Fruit fly (Drosophila melanogaster) whole organism, embryonic: ENCODE measurements around the gene Cep135.

Source experiments
- Asciz ChIP-seq: fragments of 200-800 bp; sonication (Bioruptor generic); optimal IDR thresholded peaks from 2 replicates; lab custom pipeline; 2017; ENCODE audit warnings: missing biosample characterization, mild to moderate bottlenecking, missing genetic modification characterization, missing genetic modification reagents
- Blimp-1 ChIP-seq: fragments of 200-800 bp; sonication (Bioruptor generic); optimal IDR thresholded peaks from 3 replicates; lab custom pipeline; 2018; ENCODE audit warnings: missing biosample characterization, missing genetic modification characterization, mild to moderate bottlenecking, moderate library complexity, missing genetic modification reagents
- CG10209 ChIP-seq: fragments of 200-800 bp; sonication (Bioruptor generic); optimal IDR thresholded peaks from 3 replicates; lab custom pipeline; 2017; ENCODE audit warnings: missing biosample characterization, mild to moderate bottlenecking, missing genetic modification characterization, missing genetic modification reagents
- CG11247 ChIP-seq: fragments of 200-800 bp; sonication (Bioruptor generic); IDR thresholded peaks from 2 replicates; pipeline ENCODE4 v1.3.6; 2022; ENCODE audit warnings: missing biosample characterization, missing genetic modification characterization
- CG13287 ChIP-seq: fragments of 200-800 bp; sonication (Bioruptor generic); IDR thresholded peaks from 2 replicates; pipeline ENCODE4 v1.3.6; 2022; ENCODE audit warnings: missing biosample characterization, missing genetic modification characterization; ENCODE audit not compliant: partially characterized antibody
- CG14014 ChIP-seq: fragments of 200-800 bp; sonication (Bioruptor generic); IDR thresholded peaks from 2 replicates; pipeline ENCODE4 v1.3.6; 2022; ENCODE audit warnings: missing biosample characterization, missing genetic modification characterization
- CG17186 ChIP-seq: fragments of 200-800 bp; sonication (Bioruptor generic); optimal IDR thresholded peaks from 3 replicates; lab custom pipeline; 2017; ENCODE audit warnings: missing biosample characterization, missing genetic modification reagents, missing genetic modification characterization
- CG18619 ChIP-seq: fragments of 200-800 bp; sonication (Bioruptor generic); optimal IDR thresholded peaks from 3 replicates; lab custom pipeline; 2017; ENCODE audit warnings: missing biosample characterization, mild to moderate bottlenecking, missing genetic modification characterization
- CG30431 ChIP-seq: fragments of 200-800 bp; sonication (Bioruptor generic); optimal IDR thresholded peaks from 2 replicates; lab custom pipeline; 2017; ENCODE audit warnings: missing biosample characterization, missing genetic modification characterization
- CG34422 ChIP-seq: fragments of 200-800 bp; sonication (Bioruptor generic); IDR thresholded peaks from 3 replicates; pipeline ENCODE4 v1.3.6; 2022; ENCODE audit warnings: missing biosample characterization, missing genetic modification characterization
- CG4328 ChIP-seq: fragments of 200-800 bp; sonication (Bioruptor generic); optimal IDR thresholded peaks from 3 replicates; lab custom pipeline; 2017; ENCODE audit warnings: missing biosample characterization, missing genetic modification reagents, missing genetic modification characterization
- CG4617 ChIP-seq: fragments of 200-800 bp; sonication (Bioruptor generic); optimal IDR thresholded peaks from 3 replicates; lab custom pipeline; 2016; ENCODE audit warnings: missing biosample characterization, missing genetic modification characterization, borderline replicate concordance
- CG5245 ChIP-seq: fragments of 200-800 bp; sonication (Bioruptor generic); optimal IDR thresholded peaks from 3 replicates; lab custom pipeline; 2016; ENCODE audit warnings: missing biosample characterization, missing genetic modification characterization
- CG6683 ChIP-seq: fragments of 200-800 bp; sonication (Bioruptor generic); optimal IDR thresholded peaks from 2 replicates; lab custom pipeline; 2017; ENCODE audit warnings: missing biosample characterization, mild to moderate bottlenecking, missing genetic modification characterization, missing genetic modification reagents
- CG6765 ChIP-seq: fragments of 200-800 bp; sonication (Bioruptor generic); optimal IDR thresholded peaks from 3 replicates; lab custom pipeline; 2017; ENCODE audit warnings: missing biosample characterization, mild to moderate bottlenecking, missing genetic modification characterization
- CG7372 ChIP-seq: fragments of 200-800 bp; sonication (Bioruptor generic); IDR thresholded peaks from 2 replicates; pipeline ENCODE4 v1.3.6; 2022; ENCODE audit warnings: missing biosample characterization, missing genetic modification characterization
- Dip3 ChIP-seq: fragments of 200-800 bp; sonication (Bioruptor generic); optimal IDR thresholded peaks from 3 replicates; lab custom pipeline; 2016; ENCODE audit warnings: missing biosample characterization, missing genetic modification characterization
- Dref ChIP-seq: fragments of 200-800 bp; sonication (Bioruptor generic); IDR thresholded peaks from 2 replicates; pipeline ENCODE4 v1.3.6; 2022; ENCODE audit warnings: missing biosample characterization, missing genetic modification characterization
- ERR ChIP-seq: fragments of 200-800 bp; sonication (Bioruptor generic); optimal IDR thresholded peaks from 2 replicates; lab custom pipeline; 2016; ENCODE audit warnings: missing biosample characterization, missing genetic modification characterization
- Ets65A ChIP-seq: fragments of 200-800 bp; sonication (Bioruptor generic); peaks from one replicate; lab custom pipeline; 2016; ENCODE audit warnings: missing biosample characterization, missing genetic modification characterization
- Hand ChIP-seq: fragments of 200-800 bp; sonication (Bioruptor generic); optimal IDR thresholded peaks from 2 replicates; lab custom pipeline; 2017; ENCODE audit warnings: mild to moderate bottlenecking, missing biosample characterization, missing genetic modification reagents, missing genetic modification characterization
- Lim3 ChIP-seq: fragments of 200-800 bp; sonication (Bioruptor generic); IDR thresholded peaks from 2 replicates; pipeline ENCODE4 v1.3.6; 2022; ENCODE audit warnings: missing biosample characterization, missing genetic modification characterization
- Sox102F ChIP-seq: fragments of 200-800 bp; sonication (Bioruptor generic); optimal IDR thresholded peaks from 2 replicates; lab custom pipeline; 2018; ENCODE audit warnings: missing biosample characterization, mild to moderate bottlenecking, missing genetic modification characterization, moderate library complexity
- Spps ChIP-seq: fragments of 200-800 bp; sonication (Bioruptor generic); optimal IDR thresholded peaks from 2 replicates; lab custom pipeline; 2018; ENCODE audit warnings: missing biosample characterization, mild to moderate bottlenecking, missing genetic modification characterization
- Ssrp ChIP-seq: fragments of 200-800 bp; sonication (Bioruptor generic); optimal IDR thresholded peaks from 2 replicates; lab custom pipeline; 2018; ENCODE audit warnings: missing biosample characterization, mild to moderate bottlenecking, missing genetic modification characterization, moderate library complexity
- Taf1 ChIP-seq: fragments of 200-800 bp; sonication (Bioruptor generic); IDR thresholded peaks from 2 replicates; pipeline ENCODE4 v1.3.6; 2022; ENCODE audit warnings: missing biosample characterization, missing genetic modification characterization
- Tbp ChIP-seq: fragments of >200 bp; optimal IDR thresholded peaks from 2 replicates; lab custom pipeline; 2018; ENCODE audit warnings: missing biosample characterization, missing genetic modification characterization
- Trl ChIP-seq, 3 experiments: fragments of >200 bp in 2 of 3; fragments of 200-800 bp in 1 of 3; sonication (Bioruptor generic) in 1 of 3; optimal IDR thresholded peaks; 2 replicates in 1 of 3; 3 replicates in 2 of 3; lab custom pipeline; 2016 to 2017; ENCODE audit warnings: missing biosample characterization in 1 of 3, missing genetic modification characterization in 1 of 3
- Vsx1 ChIP-seq: fragments of 200-800 bp; sonication (Bioruptor generic); optimal IDR thresholded peaks from 2 replicates; lab custom pipeline; 2017; ENCODE audit warnings: missing biosample characterization, mild to moderate bottlenecking, missing genetic modification characterization, missing genetic modification reagents
- al ChIP-seq: fragments of 200-800 bp; sonication (Bioruptor generic); IDR thresholded peaks from 2 replicates; pipeline ENCODE4 v1.3.6; 2022; ENCODE audit warnings: missing biosample characterization, missing genetic modification characterization
- bbx ChIP-seq: fragments of 200-800 bp; sonication (Bioruptor generic); IDR thresholded peaks from 2 replicates; pipeline ENCODE4 v1.3.6; 2022; ENCODE audit warnings: missing biosample characterization, missing genetic modification characterization; ENCODE audit not compliant: partially characterized antibody
- cg ChIP-seq: fragments of 200-800 bp; sonication (Bioruptor generic); optimal IDR thresholded peaks from 3 replicates; lab custom pipeline; 2019; ENCODE audit warnings: missing biosample characterization, mild to moderate bottlenecking, missing genetic modification characterization, moderate library complexity
- chif ChIP-seq, 2 experiments: fragments of 200-800 bp; sonication (Bioruptor generic); optimal IDR thresholded peaks; 3 replicates each; lab custom pipeline; 2016; ENCODE audit warnings: missing biosample characterization in 2 of 2, missing genetic modification characterization in 2 of 2
- corto ChIP-seq: fragments of 200-800 bp; sonication (Bioruptor generic); optimal IDR thresholded peaks from 2 replicates; lab custom pipeline; 2016; ENCODE audit warnings: missing biosample characterization, mild to moderate bottlenecking, missing genetic modification characterization, moderate library complexity
- da ChIP-seq: fragments of 200-800 bp; sonication (Bioruptor generic); optimal IDR thresholded peaks from 2 replicates; lab custom pipeline; 2016; ENCODE audit warnings: missing biosample characterization, missing genetic modification characterization
- ewg ChIP-seq: fragments of 200-800 bp; sonication (Bioruptor generic); optimal IDR thresholded peaks from 3 replicates; lab custom pipeline; 2017; ENCODE audit warnings: mild to moderate bottlenecking, missing biosample characterization, missing genetic modification reagents, missing genetic modification characterization
- hth ChIP-seq: fragments of >200 bp; optimal IDR thresholded peaks from 2 replicates; lab custom pipeline; 2017; ENCODE audit warnings: inconsistent platforms
- ind ChIP-seq: fragments of 200-800 bp; sonication (Bioruptor generic); optimal IDR thresholded peaks from 3 replicates; lab custom pipeline; 2016; ENCODE audit warnings: missing biosample characterization, missing genetic modification characterization
- inv ChIP-seq: fragments of 200-800 bp; sonication (Bioruptor generic); IDR thresholded peaks from 2 replicates; pipeline ENCODE4 v1.3.6; 2022; ENCODE audit warnings: missing biosample characterization, missing genetic modification characterization; ENCODE audit not compliant: partially characterized antibody
- jigr1 ChIP-seq: fragments of 200-800 bp; sonication (Bioruptor generic); IDR thresholded peaks from 3 replicates; pipeline ENCODE4 v1.3.6; 2022; ENCODE audit warnings: missing biosample characterization, missing genetic modification characterization
- kay ChIP-seq: fragments of 200-800 bp; sonication (Bioruptor generic); optimal IDR thresholded peaks from 2 replicates; lab custom pipeline; 2016; ENCODE audit warnings: missing biosample characterization, missing genetic modification characterization
- lmd ChIP-seq: fragments of 200-800 bp; sonication (Bioruptor generic); IDR thresholded peaks from 2 replicates; pipeline ENCODE4 v1.3.6; 2022; ENCODE audit warnings: missing biosample characterization, missing genetic modification characterization
- mirr ChIP-seq: fragments of 200-800 bp; sonication (Bioruptor generic); optimal IDR thresholded peaks from 3 replicates; lab custom pipeline; 2018; ENCODE audit warnings: missing biosample characterization, mild to moderate bottlenecking, missing genetic modification characterization
- nerfin-1 ChIP-seq: fragments of 200-800 bp; sonication (Bioruptor generic); optimal IDR thresholded peaks from 3 replicates; lab custom pipeline; 2019; ENCODE audit warnings: missing biosample characterization, mild to moderate bottlenecking, missing genetic modification characterization, moderate library complexity
- ro ChIP-seq: fragments of 200-800 bp; sonication (Bioruptor generic); IDR thresholded peaks from 2 replicates; pipeline ENCODE4 v1.3.6; 2022; ENCODE audit warnings: missing biosample characterization, missing genetic modification characterization
- vfl ChIP-seq: fragments of 200-800 bp; sonication (Bioruptor generic); optimal IDR thresholded peaks from 2 replicates; lab custom pipeline; 2016; ENCODE audit warnings: missing biosample characterization, missing genetic modification characterization
- yki ChIP-seq: fragments of >200 bp; optimal IDR thresholded peaks from 3 replicates; lab custom pipeline; 2018

The Cep135 gene

dm6 chr3L:15131278-15131677 lies 14.7 kb downstream of the Cep135 start, which contains the start of gene CG13457:
Gene CG13457 (minus strand): TSS chr3L:15131378.
- TF ChIP-seq da (GFP tag; lab: Kevin White, UChicago) (no peak), cg (GFP tag; lab: Kevin White, UChicago) (no peak), ewg (GFP tag; lab: Kevin White, UChicago) (no peak), lmd (GFP tag; lab: Robert Waterston, UW) (no peak), CG6683 (GFP tag; lab: Kevin White, UChicago) (no peak), CG34422 (GFP tag; lab: Robert Waterston, UW) (no peak), ro (no peak)

- peak; percentile 79 for TF ChIP-seq CG14014 (GFP tag; lab: Robert Waterston, UW)
- TF ChIP-seq CG7372 (GFP tag; lab: Robert Waterston, UW): peak; percentile 72
- peak; percentile 85 for TF ChIP-seq CG30431
- no peak for TF ChIP-seq Tbp (GFP tag; lab: Kevin White, UChicago)
- TF ChIP-seq CG18619 (GFP tag; lab: Kevin White, UChicago): peak; percentile 92
- peak; percentile 85 for TF ChIP-seq CG5245 (GFP tag; lab: Kevin White, UChicago)
- peak; percentile 88 for TF ChIP-seq Ssrp (tag; lab: Kevin White, UChicago)
- peak; percentile 73; the same call in 1 of the 2 replicates for TF ChIP-seq bbx (GFP tag; lab: Robert Waterston, UW)
- no peak for TF ChIP-seq Trl (optimal IDR thresholded peaks at IDR 0.05; lab: Kevin White, UChicago)
- TF ChIP-seq Trl (GFP tag; optimal IDR thresholded peaks at IDR 0.05; lab: Kevin White, UChicago): peak; percentile 91
- TF ChIP-seq hth (lab: Kevin White, UChicago): no peak
- TF ChIP-seq vfl (GFP tag; lab: Kevin White, UChicago): peak; percentile 84
- 0 out of 3 replicates have a peak, but pooled peaks have one; percentile 54 for TF ChIP-seq jigr1 (GFP tag; lab: Robert Waterston, UW)
- peak; percentile 91 for TF ChIP-seq Dip3 (GFP tag; lab: Kevin White, UChicago)
- TF ChIP-seq CG10209 (GFP tag; lab: Kevin White, UChicago): peak; percentile 90
- peak; percentile 82 for TF ChIP-seq corto (GFP tag; lab: Kevin White, UChicago)
- TF ChIP-seq Asciz (GFP tag; lab: Kevin White, UChicago): peak; percentile 80
- peak; percentile 53 for TF ChIP-seq inv (GFP tag; lab: Robert Waterston, UW)
- TF ChIP-seq Blimp-1 (GFP tag; lab: Kevin White, UChicago): peak; percentile 84
- no peak for TF ChIP-seq yki
- peak; percentile 71 for TF ChIP-seq CG4617 (GFP tag; lab: Kevin White, UChicago)
- TF ChIP-seq nerfin-1 (tag; lab: Kevin White, UChicago): peak; percentile 93
- peak; percentile 71 for TF ChIP-seq Dref (GFP tag; lab: Robert Waterston, UW)
- TF ChIP-seq Hand (GFP tag; lab: Kevin White, UChicago): peak; percentile 91
- TF ChIP-seq Sox102F: peak; percentile 89
- peak; percentile 84 for TF ChIP-seq CG6765 (GFP tag; lab: Kevin White, UChicago)
- peak; percentile 53 for TF ChIP-seq kay
- TF ChIP-seq Vsx1 (GFP tag; lab: Kevin White, UChicago): peak; percentile 81
- TF ChIP-seq Lim3 (GFP tag; lab: Robert Waterston, UW): no peak
- TF ChIP-seq chif (GFP tag; optimal IDR thresholded peaks at IDR 0.05; lab: Kevin White, UChicago): peak; percentile 86 to 92
- TF ChIP-seq CG11247 (GFP tag; lab: Robert Waterston, UW): peak; percentile 78
- peak; percentile 52 for TF ChIP-seq CG17186 (GFP tag; lab: Kevin White, UChicago)
- 0 out of 2 replicates have a peak, but pooled peaks have one; percentile 22 for TF ChIP-seq Taf1 (GFP tag; lab: Robert Waterston, UW)
- peak; percentile 87 for TF ChIP-seq ERR (GFP tag; lab: Kevin White, UChicago)
- TF ChIP-seq mirr (GFP tag; lab: Kevin White, UChicago): peak; percentile 80
- TF ChIP-seq Spps (tag; lab: Kevin White, UChicago): peak; percentile 93
- TF ChIP-seq CG13287 (GFP tag; lab: Robert Waterston, UW): peak; percentile 87
- peak; percentile 28 for TF ChIP-seq al (GFP tag; lab: Robert Waterston, UW)
- TF ChIP-seq CG4328: peak; percentile 94
- peak; percentile 98 for TF ChIP-seq Ets65A (GFP tag; lab: Kevin White, UChicago)
- TF ChIP-seq ind (GFP tag; lab: Kevin White, UChicago): peak; percentile 83
Measured at dm6 chr3L:15136659-15137572, 20.4 kb downstream of the Cep135 start, which contains the start of gene CG12316. Gene CG12316 (minus strand): TSS chr3L:15136934.
